Fruit fly (Drosophila melanogaster): ENCODE results near the gene CG4619.

CG4619 gene

DNA sequence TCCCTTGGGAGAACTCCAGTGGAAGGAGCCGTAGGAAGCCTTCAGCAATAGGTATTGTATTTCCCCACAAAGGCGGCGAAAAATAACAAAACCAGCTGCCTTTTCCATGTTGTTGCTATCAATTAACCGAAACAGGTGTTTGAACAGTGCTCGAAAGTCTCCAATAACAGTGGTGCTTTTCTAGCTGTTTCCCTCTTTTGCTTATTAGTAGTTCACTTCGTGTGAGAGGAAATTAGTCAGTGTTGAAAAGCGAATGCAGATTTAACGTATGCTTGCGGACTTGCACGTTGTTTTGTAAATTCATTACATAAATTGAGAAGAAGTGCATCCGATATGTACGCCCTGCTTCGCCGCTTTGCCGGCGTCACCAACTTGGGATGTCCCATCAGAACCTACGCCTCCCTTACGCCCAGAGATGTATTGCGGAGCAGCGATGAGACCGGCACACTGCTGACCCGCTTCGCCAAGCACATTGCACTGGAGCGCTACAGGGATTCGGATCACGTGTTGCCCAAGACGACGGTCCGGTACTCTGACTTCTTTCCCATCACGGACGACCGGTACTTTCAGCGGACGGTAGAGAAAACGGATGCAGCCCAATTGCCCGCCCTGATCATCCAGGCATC, at the start of gene CG4619, which contains the start of gene Datp:
CG4619 (plus strand) TSS at position 233 of the 626 bp plus-strand sequence.
Datp (minus strand) TSS at position 160 of the 626 bp plus-strand sequence.
- TF ChIP-seq CG32264 (GFP tag; optimal IDR thresholded peaks at IDR 0.05) (peak; percentile 20), Sp1 (GFP tag; optimal IDR thresholded peaks at IDR 0.05) (peak; percentile 34), jim (GFP tag; optimal IDR thresholded peaks at IDR 0.05) (no peak), Jra (GFP tag; optimal IDR thresholded peaks at IDR 0.05) (peak; percentile 58), GATAd (GFP tag; optimal IDR thresholded peaks at IDR 0.05) (no peak), Vsx2 (GFP tag; optimal IDR thresholded peaks at IDR 0.05; ENCODE audit: partially characterized antibody) (no peak), lola (GFP tag; optimal IDR thresholded peaks at IDR 0.05) (no peak), fru (GFP tag; optimal IDR thresholded peaks at IDR 0.05) (peak; percentile 52), ey (GFP tag; optimal IDR thresholded peaks at IDR 0.05) (no peak), dl (GFP tag; optimal IDR thresholded peaks at IDR 0.05; ENCODE audit: insufficient read depth in 1 of 2, partially characterized antibody in 2 of 2) (no peak), brk (GFP tag; optimal IDR thresholded peaks at IDR 0.05) (no peak), Rel (GFP tag; optimal IDR thresholded peaks at IDR 0.05) (no peak), Rel (tag; optimal IDR thresholded peaks at IDR 0.05) (peak; percentile 36), tai (GFP tag; optimal IDR thresholded peaks at IDR 0.05) (no peak), CG9705 (GFP tag; optimal IDR thresholded peaks at IDR 0.05) (peak; percentile 40), Hnf4 (GFP tag; optimal IDR thresholded peaks at IDR 0.05) (peak; percentile 83), N (GFP tag; optimal IDR thresholded peaks at IDR 0.05) (no peak), pan (optimal IDR thresholded peaks at IDR 0.05) (no peak), rgr (GFP tag; optimal IDR thresholded peaks at IDR 0.05) (peak; percentile 78), Hr83 (GFP tag; optimal IDR thresholded peaks at IDR 0.05; ENCODE audit: poor library complexity, severe bottlenecking) (peak; percentile 78), foxo (GFP tag; optimal IDR thresholded peaks at IDR 0.05) (peak; percentile 2 to 69), Dif (GFP tag; optimal IDR thresholded peaks at IDR 0.05; ENCODE audit: partially characterized antibody) (no peak), Myc (optimal IDR thresholded peaks at IDR 0.05) (peak; percentile 89), dsf (GFP tag; optimal IDR thresholded peaks at IDR 0.05; ENCODE audit: borderline replicate concordance) (no peak), h (GFP tag; optimal IDR thresholded peaks at IDR 0.05) (peak; percentile 60), Hr78 (GFP tag; optimal IDR thresholded peaks at IDR 0.05) (no peak), woc (GFP tag; optimal IDR thresholded peaks at IDR 0.05) (no peak), sv (GFP tag; optimal IDR thresholded peaks at IDR 0.05) (peak; percentile 46), psq (GFP tag; optimal IDR thresholded peaks at IDR 0.05) (peak; percentile 23), dmrt93B (GFP tag; optimal IDR thresholded peaks at IDR 0.05) (no peak), br (GFP tag; optimal IDR thresholded peaks at IDR 0.05) (peak; percentile 58), OdsH (GFP tag; optimal IDR thresholded peaks at IDR 0.05) (peak; percentile 52), HLH106 (tag; optimal IDR thresholded peaks at IDR 0.05) (peak; percentile 49), sage (GFP tag; optimal IDR thresholded peaks at IDR 0.05) (no peak), CrebA (GFP tag; optimal IDR thresholded peaks at IDR 0.05; ENCODE audit: borderline replicate concordance) (no peak), usp (GFP tag; optimal IDR thresholded peaks at IDR 0.05) (no peak)

DNA sequence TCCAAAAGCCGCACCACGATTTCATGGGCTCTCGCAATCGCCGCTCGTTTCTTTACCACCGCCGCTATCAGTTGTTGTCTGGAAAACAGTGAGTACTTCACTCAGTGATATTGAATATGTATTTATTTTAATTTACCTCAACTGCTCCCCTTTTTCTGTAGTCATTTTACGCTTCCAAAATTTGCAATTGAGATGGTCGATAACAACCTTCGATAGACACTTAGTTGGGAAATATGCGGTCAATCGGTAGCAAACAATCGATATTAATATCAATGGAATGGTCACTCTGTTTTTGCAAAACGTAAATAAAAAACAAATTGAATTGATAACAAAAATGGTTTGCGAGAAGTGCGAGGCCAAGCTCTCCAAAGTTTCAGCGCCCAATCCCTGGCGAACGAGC, 48.1 kb upstream of the CG4619 start, which contains the start of the genes CG34183 and CG4537:
CG34183 (minus strand) TSS at position 197 of the 400 bp plus-strand sequence.
CG4537 (plus strand) TSS at position 310 of the 400 bp plus-strand sequence.
- TF ChIP-seq Rel (GFP tag; optimal IDR thresholded peaks at IDR 0.05) (no peak), Rel (tag; optimal IDR thresholded peaks at IDR 0.05) (no peak), CG32264 (GFP tag; optimal IDR thresholded peaks at IDR 0.05) (peak; percentile 3), Hr83 (GFP tag; optimal IDR thresholded peaks at IDR 0.05; ENCODE audit: poor library complexity, severe bottlenecking) (no peak), foxo (GFP tag; optimal IDR thresholded peaks at IDR 0.05) (no peak), br (GFP tag; optimal IDR thresholded peaks at IDR 0.05) (no peak), Mio (GFP tag; optimal IDR thresholded peaks at IDR 0.05) (no peak), CG9705 (GFP tag; optimal IDR thresholded peaks at IDR 0.05) (no peak), Hr78 (GFP tag; optimal IDR thresholded peaks at IDR 0.05) (no peak), dmrt93B (GFP tag; optimal IDR thresholded peaks at IDR 0.05) (no peak), OdsH (GFP tag; optimal IDR thresholded peaks at IDR 0.05) (no peak), brk (GFP tag; optimal IDR thresholded peaks at IDR 0.05) (no peak), HLH106 (tag; optimal IDR thresholded peaks at IDR 0.05) (no peak), dsf (GFP tag; optimal IDR thresholded peaks at IDR 0.05; ENCODE audit: borderline replicate concordance) (no peak), Hnf4 (GFP tag; optimal IDR thresholded peaks at IDR 0.05) (no peak), Abd-B (GFP tag; optimal IDR thresholded peaks at IDR 0.05) (no peak), h (GFP tag; optimal IDR thresholded peaks at IDR 0.05) (peak; percentile 1), rgr (GFP tag; optimal IDR thresholded peaks at IDR 0.05) (peak; percentile 33), Vsx2 (GFP tag; optimal IDR thresholded peaks at IDR 0.05; ENCODE audit: partially characterized antibody) (no peak), psq (GFP tag; optimal IDR thresholded peaks at IDR 0.05) (no peak)

Data from whole organism, wandering third instar larva.